Fruit fly (Drosophila melanogaster) whole organism, embryonic: ENCODE results near the gene Pink1.

ENCODE experiments used
- CG10267 ChIP-seq: fragments of 200-800 bp; sonication (Bioruptor generic); optimal IDR thresholded peaks from 2 replicates; lab custom pipeline; 2018; ENCODE audit warnings: missing biosample characterization, mild to moderate bottlenecking, missing genetic modification characterization, moderate library complexity
- CG10431 ChIP-seq: fragments of 200-800 bp; sonication (Bioruptor generic); optimal IDR thresholded peaks from 3 replicates; lab custom pipeline; 2018; ENCODE audit warnings: missing biosample characterization, mild to moderate bottlenecking, missing genetic modification characterization
- CG10979 ChIP-seq: fragments of 200-800 bp; sonication (Bioruptor generic); optimal IDR thresholded peaks from 2 replicates; lab custom pipeline; 2018; ENCODE audit warnings: missing biosample characterization, mild to moderate bottlenecking, missing genetic modification characterization, moderate library complexity
- CG12744 ChIP-seq: fragments of 200-800 bp; sonication (Bioruptor generic); optimal IDR thresholded peaks from 2 replicates; lab custom pipeline; 2016; ENCODE audit warnings: missing biosample characterization, missing genetic modification characterization
- CG13424 ChIP-seq: fragments of 200-800 bp; sonication (Bioruptor generic); optimal IDR thresholded peaks from 2 replicates; lab custom pipeline; 2019; ENCODE audit warnings: missing biosample characterization, mild to moderate bottlenecking, missing genetic modification characterization, moderate library complexity
- CG15269 ChIP-seq: fragments of 200-800 bp; sonication (Bioruptor generic); optimal IDR thresholded peaks from 2 replicates; lab custom pipeline; 2018; ENCODE audit warnings: missing biosample characterization, mild to moderate bottlenecking, missing genetic modification characterization, moderate library complexity
- CG16779 ChIP-seq: fragments of 200-800 bp; sonication (Bioruptor generic); IDR thresholded peaks from 2 replicates; pipeline ENCODE4 v1.3.6; 2022; ENCODE audit warnings: missing biosample characterization, missing genetic modification characterization
- CG18011 ChIP-seq: fragments of 200-800 bp; sonication (Bioruptor generic); optimal IDR thresholded peaks from 2 replicates; lab custom pipeline; 2017; ENCODE audit warnings: missing biosample characterization, missing genetic modification characterization, mild to moderate bottlenecking, moderate library complexity, missing genotype
- CG1832 ChIP-seq: fragments of 200-800 bp; sonication (Bioruptor generic); optimal IDR thresholded peaks from 2 replicates; lab custom pipeline; 2017; ENCODE audit warnings: missing biosample characterization, mild to moderate bottlenecking, missing genetic modification characterization, inconsistent platforms
- CG18619 ChIP-seq: fragments of 200-800 bp; sonication (Bioruptor generic); optimal IDR thresholded peaks from 3 replicates; lab custom pipeline; 2017; ENCODE audit warnings: missing biosample characterization, mild to moderate bottlenecking, missing genetic modification characterization
- CG2129 ChIP-seq: fragments of 200-800 bp; sonication (Bioruptor generic); IDR thresholded peaks from 2 replicates; pipeline ENCODE4 v1.3.6; 2022; ENCODE audit warnings: missing biosample characterization, missing genetic modification characterization; ENCODE audit not compliant: partially characterized antibody
- CG2199 ChIP-seq: fragments of 200-800 bp; sonication (Bioruptor generic); IDR thresholded peaks from 3 replicates; pipeline ENCODE4 v1.3.6; 2022; ENCODE audit warnings: missing biosample characterization, missing genetic modification characterization
- CG2712 ChIP-seq: fragments of 200-800 bp; optimal IDR thresholded peaks from 3 replicates; lab custom pipeline; 2019; ENCODE audit warnings: missing biosample characterization, mild to moderate bottlenecking, missing genetic modification characterization, moderate library complexity
- CG34422 ChIP-seq: fragments of 200-800 bp; sonication (Bioruptor generic); IDR thresholded peaks from 3 replicates; pipeline ENCODE4 v1.3.6; 2022; ENCODE audit warnings: missing biosample characterization, missing genetic modification characterization
- CG43689 ChIP-seq: fragments of 200-800 bp; sonication (Bioruptor generic); IDR thresholded peaks from 2 replicates; pipeline ENCODE4 v1.3.6; 2022; ENCODE audit warnings: missing biosample characterization, missing genetic modification characterization
- CG5953 ChIP-seq: fragments of 200-800 bp; sonication (Bioruptor generic); IDR thresholded peaks from 2 replicates; pipeline ENCODE4 v1.3.6; 2022; ENCODE audit warnings: missing biosample characterization, missing genetic modification characterization
- CG6791 ChIP-seq: fragments of 200-800 bp; sonication (Bioruptor generic); IDR thresholded peaks from 3 replicates; pipeline ENCODE4 v1.3.6; 2022; ENCODE audit warnings: missing biosample characterization, missing genetic modification characterization; ENCODE audit not compliant: partially characterized antibody
- CG7928 ChIP-seq: fragments of 200-800 bp; sonication (Bioruptor generic); optimal IDR thresholded peaks from 2 replicates; lab custom pipeline; 2017; ENCODE audit warnings: missing biosample characterization, mild to moderate bottlenecking, missing genetic modification characterization
- Deaf1 ChIP-seq: fragments of 200-800 bp; optimal IDR thresholded peaks from 3 replicates; lab custom pipeline; 2019; ENCODE audit warnings: missing biosample characterization, mild to moderate bottlenecking, missing genetic modification characterization, moderate library complexity
- Dll ChIP-seq: fragments of 200-800 bp; sonication (Bioruptor generic); IDR thresholded peaks from 4 replicates; pipeline ENCODE4 v1.3.6; 2022; ENCODE audit warnings: missing biosample characterization, missing genetic modification characterization; ENCODE audit not compliant: partially characterized antibody
- Fer2 ChIP-seq: fragments of 200-800 bp; sonication (Bioruptor generic); optimal IDR thresholded peaks from 2 replicates; lab custom pipeline; 2018; ENCODE audit warnings: missing biosample characterization, mild to moderate bottlenecking, missing genetic modification characterization, moderate library complexity
- HLHmδ ChIP-seq: fragments of 200-800 bp; sonication (Bioruptor generic); optimal IDR thresholded peaks from 2 replicates; lab custom pipeline; 2018; ENCODE audit warnings: missing biosample characterization, mild to moderate bottlenecking, missing genetic modification characterization, moderate library complexity
- Hand ChIP-seq: fragments of 200-800 bp; sonication (Bioruptor generic); optimal IDR thresholded peaks from 2 replicates; lab custom pipeline; 2017; ENCODE audit warnings: mild to moderate bottlenecking, missing biosample characterization, missing genetic modification reagents, missing genetic modification characterization
- Lhr ChIP-seq: fragments of 200-800 bp; sonication (Bioruptor generic); optimal IDR thresholded peaks from 3 replicates; lab custom pipeline; 2017; ENCODE audit warnings: mild to moderate bottlenecking, missing biosample characterization, missing genetic modification reagents, missing genetic modification characterization
- Nf-YB ChIP-seq: fragments of 200-800 bp; sonication (Bioruptor generic); optimal IDR thresholded peaks from 3 replicates; lab custom pipeline; 2019; ENCODE audit warnings: missing biosample characterization, mild to moderate bottlenecking, missing genetic modification characterization, moderate library complexity
- PHDP ChIP-seq: fragments of 200-800 bp; sonication (Bioruptor generic); optimal IDR thresholded peaks from 3 replicates; lab custom pipeline; 2018; ENCODE audit warnings: missing biosample characterization, mild to moderate bottlenecking, missing genetic modification characterization, moderate library complexity
- Ravus ChIP-seq: fragments of 200-800 bp; sonication (Bioruptor generic); IDR thresholded peaks from 2 replicates; pipeline ENCODE4 v1.3.6; 2022; ENCODE audit warnings: missing biosample characterization, missing genetic modification characterization
- Sin3A ChIP-seq: fragments of >200 bp; optimal IDR thresholded peaks from 2 replicates; lab custom pipeline; 2018
- Sry-β ChIP-seq: fragments of 200-800 bp; sonication (Bioruptor generic); optimal IDR thresholded peaks from 2 replicates; lab custom pipeline; 2018; ENCODE audit warnings: missing biosample characterization, mild to moderate bottlenecking, missing genetic modification characterization, moderate library complexity
- TFAM ChIP-seq: fragments of 200-800 bp; sonication (Bioruptor generic); optimal IDR thresholded peaks from 2 replicates; lab custom pipeline; 2017; ENCODE audit warnings: missing biosample characterization, missing genetic modification characterization, inconsistent platforms
- YL-1 ChIP-seq: fragments of 200-800 bp; sonication (Bioruptor generic); optimal IDR thresholded peaks from 3 replicates; lab custom pipeline; 2017; ENCODE audit warnings: missing biosample characterization, mild to moderate bottlenecking, missing genetic modification characterization
- bcd ChIP-seq: fragments of 200-800 bp; sonication (Bioruptor generic); optimal IDR thresholded peaks from 2 replicates; lab custom pipeline; 2017; ENCODE audit warnings: missing biosample characterization, mild to moderate bottlenecking, missing genetic modification characterization
- cad ChIP-seq: fragments of >200 bp; optimal IDR thresholded peaks from 2 replicates; lab custom pipeline; 2017; ENCODE audit warnings: missing biosample characterization, missing genetic modification characterization
- cas ChIP-seq: fragments of 200-800 bp; sonication (Bioruptor generic); IDR thresholded peaks from 2 replicates; pipeline ENCODE4 v1.3.6; 2022; ENCODE audit warnings: missing biosample characterization, missing genetic modification characterization
- chm ChIP-seq: fragments of 200-800 bp; sonication (Bioruptor generic); IDR thresholded peaks from 2 replicates; pipeline ENCODE4 v1.3.6; 2022; ENCODE audit warnings: missing biosample characterization, missing genetic modification characterization
- dan ChIP-seq: fragments of 200-800 bp; sonication (Bioruptor generic); IDR thresholded peaks from 2 replicates; pipeline ENCODE4 v1.3.6; 2022; ENCODE audit warnings: missing biosample characterization, missing genetic modification characterization
- disco-r ChIP-seq: fragments of 200-800 bp; sonication (Bioruptor generic); optimal IDR thresholded peaks from 2 replicates; lab custom pipeline; 2016; ENCODE audit warnings: missing biosample characterization, missing genetic modification characterization
- ftz-f1 ChIP-seq: fragments of 200-800 bp; sonication (Bioruptor generic); optimal IDR thresholded peaks from 2 replicates; lab custom pipeline; 2016; ENCODE audit warnings: missing biosample characterization, missing genetic modification characterization
- grau ChIP-seq: fragments of 200-800 bp; optimal IDR thresholded peaks from 3 replicates; lab custom pipeline; 2019; ENCODE audit warnings: missing biosample characterization, mild to moderate bottlenecking, missing genetic modification characterization, moderate library complexity
- gt ChIP-seq: fragments of 200-800 bp; sonication (Bioruptor generic); IDR thresholded peaks from 2 replicates; pipeline ENCODE4 v1.3.6; 2022; ENCODE audit warnings: missing biosample characterization, missing genetic modification characterization
- insv ChIP-seq, 2 experiments: fragments of 200-800 bp; sonication (Bioruptor generic); optimal IDR thresholded peaks; 3 replicates each; lab custom pipeline; 2016 to 2018; ENCODE audit warnings: missing biosample characterization in 2 of 2, missing genetic modification characterization in 2 of 2
- ken ChIP-seq: fragments of 200-800 bp; sonication (Bioruptor generic); IDR thresholded peaks from 3 replicates; pipeline ENCODE4 v1.3.6; 2022; ENCODE audit warnings: missing biosample characterization, missing genetic modification characterization
- nau ChIP-seq: fragments of 200-800 bp; sonication (Bioruptor generic); optimal IDR thresholded peaks from 3 replicates; lab custom pipeline; 2017; ENCODE audit warnings: missing biosample characterization, mild to moderate bottlenecking, missing genetic modification characterization, missing genetic modification reagents
- otp ChIP-seq: fragments of 200-800 bp; sonication (Bioruptor generic); IDR thresholded peaks from 3 replicates; pipeline ENCODE4, ENCODE4 v1.3.6; 2022; ENCODE audit warnings: missing biosample characterization, missing genetic modification characterization
- peb ChIP-seq: fragments of 200-800 bp; sonication (Bioruptor generic); IDR thresholded peaks from 2 replicates; pipeline ENCODE4 v1.3.6; 2022; ENCODE audit warnings: missing biosample characterization, missing genetic modification characterization
- repo ChIP-seq: fragments of 200-800 bp; sonication (Bioruptor generic); optimal IDR thresholded peaks from 2 replicates; lab custom pipeline; 2016; ENCODE audit warnings: missing biosample characterization, missing genetic modification characterization
- run ChIP-seq: fragments of 200-800 bp; sonication (Bioruptor generic); optimal IDR thresholded peaks from 3 replicates; lab custom pipeline; 2018; ENCODE audit warnings: missing biosample characterization, mild to moderate bottlenecking, missing genetic modification characterization
- sc ChIP-seq, 3 experiments: fragments of >200 bp in 2 of 3; fragments of 200-800 bp in 1 of 3; sonication (Bioruptor generic) in 1 of 3; optimal IDR thresholded peaks; 2 replicates in 2 of 3; 3 replicates in 1 of 3; lab custom pipeline; 2017; ENCODE audit warnings: mild to moderate bottlenecking in 1 of 3, missing biosample characterization in 1 of 3, missing genetic modification characterization in 1 of 3, missing genetic modification reagents in 1 of 3
- sim ChIP-seq: fragments of 200-800 bp; sonication (Bioruptor generic); IDR thresholded peaks from 2 replicates; pipeline ENCODE4 v1.3.6; 2022; ENCODE audit warnings: missing biosample characterization, missing genetic modification characterization
- ssp ChIP-seq: fragments of 200-800 bp; sonication (Bioruptor generic); IDR thresholded peaks from 2 replicates; pipeline ENCODE4 v1.3.6; 2022; ENCODE audit warnings: missing biosample characterization, missing genetic modification characterization
- stc ChIP-seq: fragments of 200-800 bp; sonication (Bioruptor generic); IDR thresholded peaks from 2 replicates; pipeline ENCODE4 v1.3.6; 2022; ENCODE audit warnings: missing biosample characterization, missing genetic modification characterization

Pink1 gene

dm6 chrX:6694979-6695388, 11.4 kb downstream of the Pink1 start, which contains the start of gene CG14442 (continued):
- TF ChIP-seq ssp (GFP tag; lab: Robert Waterston, UW) (peak; percentile 28; the same call in 1 of the 2 replicates), stc (no peak), Ravus (GFP tag; lab: Robert Waterston, UW) (no peak), Fer2 (tag; lab: Kevin White, UChicago) (no peak), gt (GFP tag; lab: Robert Waterston, UW) (no peak), CG16779 (GFP tag; lab: Robert Waterston, UW) (no peak), repo (no peak), Dll (GFP tag; lab: Robert Waterston, UW) (peak; percentile 95), CG5953 (no peak), nau (GFP tag; lab: Kevin White, UChicago) (no peak), chm (GFP tag; lab: Robert Waterston, UW) (no peak), CG2199 (GFP tag; lab: Robert Waterston, UW) (no peak), Sin3A (lab: Kevin White, UChicago) (no peak), CG10979 (tag; lab: Kevin White, UChicago) (no peak), CG18619 (GFP tag; lab: Kevin White, UChicago) (no peak), insv (GFP tag; optimal IDR thresholded peaks at IDR 0.05; lab: Kevin White, UChicago) (no peak), grau (peak; percentile 55), YL-1 (GFP tag; lab: Kevin White, UChicago) (no peak), Sry-β (GFP tag; lab: Kevin White, UChicago) (no peak), CG15269 (tag; lab: Kevin White, UChicago) (peak; percentile 36), peb (GFP tag; lab: Robert Waterston, UW) (no peak), CG43689 (no peak), HLHmδ (no peak), CG7928 (GFP tag; lab: Kevin White, UChicago) (no peak), ftz-f1 (GFP tag; lab: Kevin White, UChicago) (no peak), Lhr (GFP tag; lab: Kevin White, UChicago) (peak; percentile 52), sim (GFP tag; lab: Robert Waterston, UW) (no peak), Deaf1 (tag; lab: Kevin White, UChicago) (no peak), disco-r (no peak), CG13424 (tag; lab: Kevin White, UChicago) (peak; percentile 51), Nf-YB (GFP tag; lab: Kevin White, UChicago) (no peak), CG6791 (GFP tag; lab: Robert Waterston, UW) (peak; percentile 92), cas (GFP tag; lab: Robert Waterston, UW) (no peak), CG10431 (GFP tag; lab: Kevin White, UChicago) (no peak), CG1832 (no peak), CG18011 (GFP tag; lab: Kevin White, UChicago) (peak; percentile 9), TFAM (GFP tag; lab: Kevin White, UChicago) (no peak), cad (GFP tag; lab: Kevin White, UChicago) (no peak), CG2129 (GFP tag; lab: Robert Waterston, UW) (peak; percentile 87), CG34422 (no peak), CG2712 (tag; lab: Kevin White, UChicago) (peak; percentile 54), sc (optimal IDR thresholded peaks at IDR 0.05; lab: Kevin White, UChicago) (no peak), sc (GFP tag; optimal IDR thresholded peaks at IDR 0.05; lab: Kevin White, UChicago) (no peak), CG10267 (tag; lab: Kevin White, UChicago) (peak; percentile 33), CG12744 (GFP tag; lab: Kevin White, UChicago) (peak; percentile 17), run (no peak), dan (GFP tag; lab: Robert Waterston, UW) (no peak), PHDP (tag; lab: Kevin White, UChicago) (peak; percentile 20), ken (GFP tag; lab: Robert Waterston, UW) (no peak), otp (no peak), bcd (GFP tag; lab: Kevin White, UChicago) (no peak), Hand (GFP tag; lab: Kevin White, UChicago) (no peak)
